Worm (Caenorhabditis elegans) whole organism, late embryonic: ENCODE results near the gene dmd-6.

ENCODE experiments used
- K02D7.2 ChIP-seq: sonication (generic microtip); optimal IDR thresholded peaks from 2 replicates; lab custom pipeline; 2017; ENCODE audit warnings: mild to moderate bottlenecking, missing genetic modification characterization, missing compliant biosample characterization
- K09A11.1 ChIP-seq: sonication (generic microtip); optimal IDR thresholded peaks from 2 replicates; lab custom pipeline; 2017; ENCODE audit warnings: antibody characterized with exemption, mild to moderate bottlenecking, missing genetic modification characterization, missing compliant biosample characterization; ENCODE audit not compliant: insufficient read depth
- T23F11.4 ChIP-seq: fragments of 200-800 bp; sonication (Bioruptor generic); optimal IDR thresholded peaks from 2 replicates; lab custom pipeline; 2018; ENCODE audit warnings: mild to moderate bottlenecking, missing genetic modification characterization, missing compliant biosample characterization
- ceh-14 ChIP-seq: sonication (generic microtip); optimal IDR thresholded peaks from 2 replicates; lab custom pipeline; 2016; ENCODE audit warnings: missing genotype, missing genetic modification characterization, missing compliant biosample characterization
- ceh-18 ChIP-seq: sonication (generic microtip); optimal IDR thresholded peaks from 2 replicates; lab custom pipeline; 2016; ENCODE audit warnings: missing genetic modification characterization, missing compliant biosample characterization
- ceh-2 ChIP-seq: sonication (generic microtip); optimal IDR thresholded peaks from 2 replicates; lab custom pipeline; 2016; ENCODE audit warnings: missing genotype, missing genetic modification characterization, missing compliant biosample characterization
- ceh-22 ChIP-seq: sonication (generic microtip); optimal IDR thresholded peaks from 2 replicates; lab custom pipeline; 2017; ENCODE audit warnings: missing biosample characterization, missing genetic modification characterization
- ceh-24 ChIP-seq: sonication (generic microtip); optimal IDR thresholded peaks from 2 replicates; lab custom pipeline; 2016; ENCODE audit warnings: mild to moderate bottlenecking, missing genetic modification characterization, missing compliant biosample characterization
- ceh-31 ChIP-seq: sonication (generic microtip); optimal IDR thresholded peaks from 2 replicates; lab custom pipeline; 2016; ENCODE audit warnings: missing genetic modification characterization, missing compliant biosample characterization
- ceh-34 ChIP-seq: sonication (generic microtip); optimal IDR thresholded peaks from 2 replicates; lab custom pipeline; 2016; ENCODE audit warnings: mild to moderate bottlenecking, missing genetic modification characterization, missing compliant biosample characterization
- ceh-45 ChIP-seq: fragments of 200-800 bp; sonication (Bioruptor generic); IDR thresholded peaks from 2 replicates; pipeline ENCODE4 v1.3.6; 2022; ENCODE audit warnings: missing genetic modification reagents, missing genetic modification characterization, missing compliant biosample characterization
- dmd-4 ChIP-seq: sonication (generic microtip); optimal IDR thresholded peaks from 2 replicates; lab custom pipeline; 2016; ENCODE audit warnings: borderline replicate concordance, missing genetic modification characterization, missing compliant biosample characterization
- fax-1 ChIP-seq: sonication (generic microtip); optimal IDR thresholded peaks from 2 replicates; lab custom pipeline; 2016; ENCODE audit warnings: missing genotype, missing genetic modification characterization, missing compliant biosample characterization
- fkh-10 ChIP-seq: fragments of 150-350 bp; optimal IDR thresholded peaks from 2 replicates; lab custom pipeline; 2014; ENCODE audit warnings: missing biosample characterization, missing genetic modification reagents, missing genetic modification characterization
- hlh-30 ChIP-seq: sonication (generic microtip); optimal IDR thresholded peaks from 2 replicates; lab custom pipeline; 2017; ENCODE audit warnings: antibody characterized with exemption, missing genetic modification characterization, missing compliant biosample characterization; ENCODE audit not compliant: insufficient read depth
- hlh-8 ChIP-seq: sonication (generic microtip); optimal IDR thresholded peaks from 2 replicates; lab custom pipeline; 2016; ENCODE audit warnings: missing genotype, missing genetic modification characterization, missing compliant biosample characterization
- lin-11 ChIP-seq: fragments of 200-800 bp; sonication (Bioruptor generic); optimal IDR thresholded peaks from 2 replicates; lab custom pipeline; 2018; ENCODE audit warnings: mild to moderate bottlenecking, missing genetic modification characterization, missing compliant biosample characterization
- nfya-1 ChIP-seq: sonication (generic microtip); optimal IDR thresholded peaks from 2 replicates; lab custom pipeline; 2017; ENCODE audit warnings: missing genetic modification characterization, mild to moderate bottlenecking, missing compliant biosample characterization, antibody characterized with exemption, moderate library complexity
- nhr-11 ChIP-seq: fragments of 150-350 bp; optimal IDR thresholded peaks from 2 replicates; lab custom pipeline; 2014; ENCODE audit warnings: missing biosample characterization, missing genetic modification characterization
- npax-4 ChIP-seq: sonication (generic microtip); optimal IDR thresholded peaks from 2 replicates; lab custom pipeline; 2016; ENCODE audit warnings: missing genetic modification characterization, missing compliant biosample characterization
- pha-4 ChIP-seq: fragments of 150-350 bp; optimal IDR thresholded peaks from 2 replicates; lab custom pipeline; 2018; ENCODE audit warnings: missing biosample characterization, missing genetic modification reagents, missing genetic modification characterization
- ref-2 ChIP-seq: sonication (generic microtip); optimal IDR thresholded peaks from 2 replicates; lab custom pipeline; 2016; ENCODE audit warnings: missing genetic modification characterization, missing compliant biosample characterization
- rnt-1 ChIP-seq: sonication (generic microtip); optimal IDR thresholded peaks from 2 replicates; lab custom pipeline; 2016; ENCODE audit warnings: missing genetic modification characterization, missing compliant biosample characterization
- sdc-2 ChIP-seq: sonication (generic microtip); optimal IDR thresholded peaks from 2 replicates; lab custom pipeline; 2016; ENCODE audit warnings: missing genotype, missing genetic modification characterization, missing compliant biosample characterization
- sox-2 ChIP-seq: fragments of 200-800 bp; sonication (Bioruptor generic); IDR thresholded peaks from 2 replicates; pipeline ENCODE4 v1.3.6; 2022; ENCODE audit warnings: missing genetic modification reagents, missing genetic modification characterization, missing compliant biosample characterization
- syd-9 ChIP-seq: sonication (generic microtip); optimal IDR thresholded peaks from 2 replicates; lab custom pipeline; 2016; ENCODE audit warnings: mild to moderate bottlenecking, missing genetic modification characterization, moderate library complexity, missing compliant biosample characterization
- tbx-2 ChIP-seq: sonication (generic microtip); optimal IDR thresholded peaks from 2 replicates; lab custom pipeline; 2016; ENCODE audit warnings: missing genetic modification characterization, missing compliant biosample characterization
- unc-3 ChIP-seq, 2 experiments: fragments of 200-800 bp in 1 of 2; sonication (Bioruptor generic) in 1 of 2; sonication (generic microtip) in 1 of 2; conservative IDR thresholded peaks in 1 of 2; optimal IDR thresholded peaks in 1 of 2; 2 replicates each; pipeline versions ENCODE4 v1.3.6 to Lab custom; 2016 to 2022; ENCODE audit warnings: missing compliant biosample characterization in 2 of 2, missing genetic modification characterization in 2 of 2, missing genetic modification reagents in 1 of 2
- unc-55 ChIP-seq: sonication (generic microtip); optimal IDR thresholded peaks from 2 replicates; lab custom pipeline; 2017; ENCODE audit warnings: missing biosample characterization, missing genetic modification reagents, missing genetic modification characterization
- zip-5 ChIP-seq: sonication (generic microtip); optimal IDR thresholded peaks from 2 replicates; lab custom pipeline; 2016; ENCODE audit warnings: missing genetic modification characterization, missing compliant biosample characterization
- ztf-16 ChIP-seq: sonication (generic microtip); optimal IDR thresholded peaks from 2 replicates; lab custom pipeline; 2017; ENCODE audit warnings: missing genetic modification characterization, missing compliant biosample characterization

Gene dmd-6

DNA sequence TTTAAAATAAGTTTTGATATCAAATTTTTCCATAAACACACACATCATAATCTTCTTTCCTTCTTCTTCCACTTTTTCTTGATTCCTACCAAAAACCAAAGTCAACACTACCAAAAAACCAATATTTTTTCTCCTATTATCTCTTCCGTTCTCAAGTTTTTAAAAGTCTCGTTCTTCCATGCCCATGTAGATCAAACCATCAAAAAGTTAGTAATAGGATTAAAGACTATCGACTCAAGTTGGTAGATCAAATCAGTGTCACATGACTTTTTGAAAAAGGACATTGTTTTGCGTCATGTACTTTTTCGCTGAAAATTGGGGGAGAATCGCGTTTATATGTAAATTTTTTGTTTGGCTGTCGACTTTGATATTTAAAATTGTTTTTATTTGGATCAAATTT is 13.4 kb upstream of the dmd-6 start:
- no peak for TF ChIP-seq ztf-16 (tag; lab: Kevin White, UChicago)
- no peak for TF ChIP-seq ceh-31 (tag; lab: Kevin White, UChicago)

DNA sequence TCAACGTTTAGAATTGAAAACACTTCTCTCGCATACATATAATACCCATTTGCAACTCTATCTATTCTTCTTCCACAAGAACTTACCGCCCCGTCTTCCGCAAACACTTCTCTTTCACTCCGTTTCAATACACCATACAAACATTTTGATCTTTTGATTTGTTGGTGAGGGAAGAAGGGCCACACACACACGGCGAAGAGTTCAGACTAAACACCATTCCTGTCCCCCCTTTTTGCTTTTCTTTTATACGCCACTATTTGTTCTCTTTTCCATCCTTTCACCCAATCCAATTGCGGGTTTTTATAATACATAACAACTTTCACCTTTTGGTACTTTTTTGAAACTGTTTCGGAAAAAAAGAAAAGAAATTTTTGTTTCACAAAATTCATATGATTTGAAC is 11.3 kb upstream of the dmd-6 start:
- TF ChIP-seq fkh-10 (GFP tag; lab: Kevin White, UChicago), result no peak
- TF ChIP-seq rnt-1, result no peak
- no peak for TF ChIP-seq K09A11.1 (tag; lab: Kevin White, UChicago)
- TF ChIP-seq ztf-16 (tag; lab: Kevin White, UChicago), result no peak
- no peak for TF ChIP-seq K02D7.2
- no peak for TF ChIP-seq sdc-2 (tag; lab: Kevin White, UChicago)
- peak; percentile 41 for TF ChIP-seq ceh-34 (tag; lab: Kevin White, UChicago)
- TF ChIP-seq unc-3 (GFP tag; conservative IDR thresholded peaks at IDR 0.05; lab: Robert Waterston, UW), result no peak
- no peak for TF ChIP-seq unc-3 (tag; optimal IDR thresholded peaks at IDR 0.05; lab: Kevin White, UChicago)
- TF ChIP-seq ref-2 (tag; lab: Kevin White, UChicago), result no peak
- TF ChIP-seq ceh-14, result no peak
- TF ChIP-seq tbx-2 (tag; lab: Kevin White, UChicago), result peak; percentile 0
- TF ChIP-seq lin-11, result no peak
- no peak for TF ChIP-seq T23F11.4 (GFP tag; lab: Kevin White, UChicago)
- TF ChIP-seq syd-9, result no peak
- TF ChIP-seq fax-1 (tag; lab: Kevin White, UChicago), result no peak
- TF ChIP-seq nfya-1 (tag; lab: Kevin White, UChicago), result peak; percentile 24
- no peak for TF ChIP-seq ceh-24 (tag; lab: Kevin White, UChicago)
- TF ChIP-seq npax-4 (tag; lab: Kevin White, UChicago), result no peak

DNA sequence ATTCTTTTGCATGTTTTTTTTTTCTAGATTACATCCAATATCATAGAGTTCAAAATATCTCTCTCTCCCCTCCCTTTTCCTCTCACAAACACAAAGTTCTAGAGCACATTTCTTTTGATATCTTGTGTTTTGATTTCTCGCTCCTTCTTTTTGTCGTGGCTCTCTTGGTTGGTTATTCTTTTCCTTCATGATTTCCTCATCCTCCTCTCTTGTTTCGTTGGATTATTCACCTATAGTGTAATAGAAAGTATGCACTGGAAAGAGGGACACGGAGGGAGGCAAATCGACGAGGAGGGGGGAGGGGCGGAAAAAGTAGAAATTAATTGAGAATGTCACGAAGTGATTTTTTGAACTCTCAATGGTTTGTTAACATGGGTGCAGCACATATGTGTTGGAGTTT is 9.9 kb upstream of the dmd-6 start:
- TF ChIP-seq ceh-45 (GFP tag; lab: Robert Waterston, UW), result no peak
- no peak for TF ChIP-seq ztf-16 (tag; lab: Kevin White, UChicago)
- TF ChIP-seq unc-55 (GFP tag; lab: Kevin White, UChicago), result peak; percentile 45
- TF ChIP-seq ceh-18 (tag; lab: Kevin White, UChicago), result peak; percentile 68
- TF ChIP-seq syd-9, result no peak
- peak; percentile 72 for TF ChIP-seq nhr-11 (tag; lab: Kevin White, UChicago)
- TF ChIP-seq nfya-1 (tag; lab: Kevin White, UChicago), result peak; percentile 44
- no peak for TF ChIP-seq hlh-8 (tag; lab: Kevin White, UChicago)

DNA sequence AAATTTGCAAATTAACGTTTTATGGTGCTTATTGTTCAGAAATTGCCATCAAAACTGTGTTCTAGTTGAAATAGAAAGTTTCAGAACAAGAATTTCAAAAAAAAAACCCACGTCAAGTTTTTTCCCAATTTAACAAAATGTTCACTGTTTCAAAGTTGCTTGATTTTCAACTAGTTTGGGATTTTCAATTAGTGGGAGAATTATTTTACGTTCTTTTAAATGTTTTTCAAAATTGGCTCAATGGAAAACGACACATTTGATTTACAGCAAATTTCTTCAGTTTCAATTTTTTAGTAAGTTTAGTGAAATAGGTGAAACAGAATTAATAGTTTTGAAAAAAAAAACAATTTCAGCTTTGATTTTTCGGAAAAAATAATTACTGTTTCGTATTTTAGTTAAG is 7.8 kb upstream of the dmd-6 start:
- TF ChIP-seq zip-5 (tag; lab: Kevin White, UChicago) (no peak), sox-2 (no peak), unc-3 (GFP tag; conservative IDR thresholded peaks at IDR 0.05; lab: Robert Waterston, UW) (no peak), unc-3 (tag; optimal IDR thresholded peaks at IDR 0.05; lab: Kevin White, UChicago) (no peak), ceh-34 (tag; lab: Kevin White, UChicago) (no peak), sdc-2 (tag; lab: Kevin White, UChicago) (no peak), ceh-2 (tag; lab: Kevin White, UChicago) (no peak), pha-4 (tag; lab: Kevin White, UChicago) (no peak), dmd-4 (tag; lab: Kevin White, UChicago) (no peak), fax-1 (tag; lab: Kevin White, UChicago) (no peak), tbx-2 (tag; lab: Kevin White, UChicago) (no peak)

DNA sequence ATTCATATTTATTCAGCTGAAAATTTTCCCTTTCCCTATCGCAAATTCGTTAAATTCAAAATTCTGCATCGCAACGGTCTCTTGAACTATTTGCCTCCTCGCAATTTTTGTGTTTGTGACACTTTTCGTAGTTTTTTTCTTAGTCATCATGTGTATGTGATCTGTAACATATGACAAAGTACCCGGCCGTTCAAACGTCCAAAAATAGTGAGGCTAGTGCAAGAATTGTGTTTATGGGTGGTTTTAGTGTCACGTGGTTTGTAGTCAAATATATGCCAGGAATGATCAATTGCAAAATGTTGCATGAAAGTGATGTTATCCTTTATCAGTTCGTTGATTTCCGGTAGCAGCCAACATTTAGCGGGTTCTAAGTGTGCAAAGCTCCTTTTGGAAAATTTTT is 6.6 kb upstream of the dmd-6 start:
- peak; percentile 9 for TF ChIP-seq hlh-30 (tag; lab: Kevin White, UChicago)
- no peak for TF ChIP-seq lin-11
- no peak for TF ChIP-seq ceh-22 (tag; lab: Kevin White, UChicago)
- TF ChIP-seq ceh-2 (tag; lab: Kevin White, UChicago), result no peak
